Fruit fly (Drosophila melanogaster) whole organism, embryonic: ENCODE results near the gene CG14221.

Experiments used
- Ada2b ChIP-seq: fragments of 200-800 bp; sonication (Bioruptor generic); IDR thresholded peaks from 2 replicates; pipeline ENCODE4 v1.3.6; 2022; ENCODE audit warnings: missing biosample characterization, missing genetic modification characterization
- Adf1 ChIP-seq: fragments of 200-800 bp; sonication (Bioruptor generic); IDR thresholded peaks from 2 replicates; pipeline ENCODE4 v1.3.6; 2022; ENCODE audit warnings: missing biosample characterization, missing genetic modification characterization
- CG1024 ChIP-seq: fragments of 200-800 bp; sonication (Bioruptor generic); IDR thresholded peaks from 2 replicates; pipeline ENCODE4 v1.3.6; 2022; ENCODE audit warnings: missing biosample characterization, missing genetic modification characterization
- CG10321 ChIP-seq: fragments of 200-800 bp; sonication (Bioruptor generic); IDR thresholded peaks from 2 replicates; pipeline ENCODE4 v1.3.6; 2022; ENCODE audit warnings: missing biosample characterization, missing genetic modification characterization
- CG12071 ChIP-seq: fragments of 200-800 bp; sonication (Bioruptor generic); optimal IDR thresholded peaks from 3 replicates; lab custom pipeline; 2018; ENCODE audit warnings: missing biosample characterization, mild to moderate bottlenecking, missing genetic modification characterization
- CG12942 ChIP-seq: fragments of 200-800 bp; sonication (Bioruptor generic); optimal IDR thresholded peaks from 3 replicates; lab custom pipeline; 2016; ENCODE audit warnings: missing biosample characterization, missing genetic modification characterization
- CG13624 ChIP-seq: fragments of 200-800 bp; sonication (Bioruptor generic); optimal IDR thresholded peaks from 2 replicates; lab custom pipeline; 2016; ENCODE audit warnings: missing biosample characterization, missing genetic modification characterization
- CG13775 ChIP-seq: fragments of 200-800 bp; sonication (Bioruptor generic); optimal IDR thresholded peaks from 3 replicates; lab custom pipeline; 2017; ENCODE audit warnings: missing biosample characterization, mild to moderate bottlenecking, missing genetic modification characterization
- CG14441 ChIP-seq: fragments of 200-800 bp; sonication (Bioruptor generic); IDR thresholded peaks from 2 replicates; pipeline ENCODE4 v1.3.6; 2022; ENCODE audit warnings: missing biosample characterization, missing genetic modification characterization
- CG15601 ChIP-seq: fragments of 200-800 bp; sonication (Bioruptor generic); optimal IDR thresholded peaks from 3 replicates; lab custom pipeline; 2019; ENCODE audit warnings: missing biosample characterization, mild to moderate bottlenecking, missing genetic modification characterization, moderate library complexity
- CG15696 ChIP-seq: fragments of 200-800 bp; sonication (Bioruptor generic); optimal IDR thresholded peaks from 2 replicates; lab custom pipeline; 2019; ENCODE audit warnings: missing biosample characterization, mild to moderate bottlenecking, missing genetic modification characterization, moderate library complexity
- CG17359 ChIP-seq: fragments of 200-800 bp; sonication (Bioruptor generic); optimal IDR thresholded peaks from 3 replicates; lab custom pipeline; 2018; ENCODE audit warnings: missing biosample characterization, mild to moderate bottlenecking, missing genetic modification characterization, moderate library complexity
- CG17361 ChIP-seq: fragments of 200-800 bp; sonication (Bioruptor generic); IDR thresholded peaks from 3 replicates; pipeline ENCODE4 v1.3.6; 2022; ENCODE audit warnings: missing biosample characterization, missing genetic modification characterization
- CG17829 ChIP-seq: fragments of 200-800 bp; optimal IDR thresholded peaks from 2 replicates; lab custom pipeline; 2019; ENCODE audit warnings: missing biosample characterization, mild to moderate bottlenecking, missing genetic modification characterization, moderate library complexity
- CG18619 ChIP-seq: fragments of 200-800 bp; sonication (Bioruptor generic); optimal IDR thresholded peaks from 3 replicates; lab custom pipeline; 2017; ENCODE audit warnings: missing biosample characterization, mild to moderate bottlenecking, missing genetic modification characterization
- CG2875 ChIP-seq: fragments of 200-800 bp; sonication (Bioruptor generic); optimal IDR thresholded peaks from 2 replicates; lab custom pipeline; 2017; ENCODE audit warnings: missing biosample characterization, mild to moderate bottlenecking, missing genetic modification characterization, missing genetic modification reagents
- CG30403 ChIP-seq: fragments of 200-800 bp; sonication (Bioruptor generic); optimal IDR thresholded peaks from 3 replicates; lab custom pipeline; 2016; ENCODE audit warnings: missing biosample characterization, missing genetic modification characterization
- CG3065 ChIP-seq: fragments of 200-800 bp; sonication (Bioruptor generic); optimal IDR thresholded peaks from 2 replicates; lab custom pipeline; 2016; ENCODE audit warnings: missing biosample characterization, missing genetic modification characterization
- CG31365 ChIP-seq: fragments of 200-800 bp; sonication (Bioruptor generic); optimal IDR thresholded peaks from 2 replicates; lab custom pipeline; 2018; ENCODE audit warnings: missing biosample characterization, mild to moderate bottlenecking, missing genetic modification characterization
- CG4282 ChIP-seq: fragments of 200-800 bp; sonication (Bioruptor generic); optimal IDR thresholded peaks from 2 replicates; lab custom pipeline; 2016; ENCODE audit warnings: missing biosample characterization, missing genetic modification characterization
- CG5953 ChIP-seq: fragments of 200-800 bp; sonication (Bioruptor generic); IDR thresholded peaks from 2 replicates; pipeline ENCODE4 v1.3.6; 2022; ENCODE audit warnings: missing biosample characterization, missing genetic modification characterization
- CG7372 ChIP-seq: fragments of 200-800 bp; sonication (Bioruptor generic); IDR thresholded peaks from 2 replicates; pipeline ENCODE4 v1.3.6; 2022; ENCODE audit warnings: missing biosample characterization, missing genetic modification characterization
- CG8089 ChIP-seq: fragments of 200-800 bp; sonication (Bioruptor generic); optimal IDR thresholded peaks from 3 replicates; lab custom pipeline; 2016; ENCODE audit warnings: missing biosample characterization, missing genetic modification characterization
- CoRest ChIP-seq: fragments of 200-800 bp; sonication (Bioruptor generic); optimal IDR thresholded peaks from 3 replicates; lab custom pipeline; 2018; ENCODE audit warnings: missing biosample characterization, mild to moderate bottlenecking, missing genetic modification characterization, moderate library complexity
- Dad ChIP-seq: fragments of 200-800 bp; sonication (Bioruptor generic); optimal IDR thresholded peaks from 3 replicates; lab custom pipeline; 2016; ENCODE audit warnings: missing biosample characterization, missing genetic modification characterization
- Doc2 ChIP-seq: fragments of 200-800 bp; sonication (Bioruptor generic); IDR thresholded peaks from 2 replicates; pipeline ENCODE4 v1.3.6; 2022; ENCODE audit warnings: missing biosample characterization, missing genetic modification characterization
- Eip74EF ChIP-seq, 2 experiments: fragments of 200-800 bp in 1 of 2; fragments of >200 bp in 1 of 2; sonication (Bioruptor generic) in 1 of 2; optimal IDR thresholded peaks; 2 replicates each; lab custom pipeline; 2017 to 2019; ENCODE audit warnings: missing biosample characterization in 2 of 2, missing genetic modification characterization in 2 of 2, mild to moderate bottlenecking in 1 of 2, moderate library complexity in 1 of 2
- Ets65A ChIP-seq: fragments of 200-800 bp; sonication (Bioruptor generic); peaks from one replicate; lab custom pipeline; 2016; ENCODE audit warnings: missing biosample characterization, missing genetic modification characterization
- HLH54F ChIP-seq: fragments of 200-800 bp; sonication (Bioruptor generic); optimal IDR thresholded peaks from 3 replicates; lab custom pipeline; 2016; ENCODE audit warnings: missing biosample characterization, missing genetic modification characterization
- Lhr ChIP-seq: fragments of 200-800 bp; sonication (Bioruptor generic); optimal IDR thresholded peaks from 3 replicates; lab custom pipeline; 2017; ENCODE audit warnings: mild to moderate bottlenecking, missing biosample characterization, missing genetic modification reagents, missing genetic modification characterization
- Meics ChIP-seq: fragments of 200-800 bp; sonication (Bioruptor generic); optimal IDR thresholded peaks from 2 replicates; lab custom pipeline; 2017; ENCODE audit warnings: missing biosample characterization, mild to moderate bottlenecking, missing genetic modification characterization
- Oaz ChIP-seq: fragments of 200-800 bp; sonication (Bioruptor generic); IDR thresholded peaks from 2 replicates; pipeline ENCODE4 v1.3.6; 2022; ENCODE audit warnings: missing biosample characterization, missing genetic modification characterization
- Pdp1 ChIP-seq, 2 experiments: fragments of 200-800 bp; sonication (Bioruptor generic); optimal IDR thresholded peaks; 3 replicates each; lab custom pipeline; 2016; ENCODE audit warnings: missing biosample characterization in 2 of 2, missing genetic modification characterization in 2 of 2, mild to moderate bottlenecking in 1 of 2, moderate library complexity in 1 of 2
- Side ChIP-seq: fragments of 200-800 bp; sonication (Bioruptor generic); optimal IDR thresholded peaks from 2 replicates; lab custom pipeline; 2016; ENCODE audit warnings: missing biosample characterization, missing genetic modification characterization
- Sin3A ChIP-seq: fragments of >200 bp; optimal IDR thresholded peaks from 2 replicates; lab custom pipeline; 2018
- Taf1 ChIP-seq: fragments of 200-800 bp; sonication (Bioruptor generic); IDR thresholded peaks from 2 replicates; pipeline ENCODE4 v1.3.6; 2022; ENCODE audit warnings: missing biosample characterization, missing genetic modification characterization
- corto ChIP-seq: fragments of 200-800 bp; sonication (Bioruptor generic); optimal IDR thresholded peaks from 2 replicates; lab custom pipeline; 2016; ENCODE audit warnings: missing biosample characterization, mild to moderate bottlenecking, missing genetic modification characterization, moderate library complexity
- crc ChIP-seq: fragments of 200-800 bp; sonication (Bioruptor generic); optimal IDR thresholded peaks from 2 replicates; lab custom pipeline; 2016; ENCODE audit warnings: missing biosample characterization, missing genetic modification characterization
- croc ChIP-seq: fragments of 200-800 bp; sonication (Bioruptor generic); conservative IDR thresholded peaks from 3 replicates; pipeline ENCODE4 v1.3.6; 2022; ENCODE audit warnings: missing biosample characterization, missing genetic modification characterization
- esg ChIP-seq: fragments of 200-800 bp; sonication (Bioruptor generic); conservative IDR thresholded peaks from 2 replicates; pipeline ENCODE4 v1.3.6; 2022; ENCODE audit warnings: missing biosample characterization, missing genetic modification characterization
- insv ChIP-seq, 2 experiments: fragments of 200-800 bp; sonication (Bioruptor generic); optimal IDR thresholded peaks; 3 replicates each; lab custom pipeline; 2016 to 2018; ENCODE audit warnings: missing biosample characterization in 2 of 2, missing genetic modification characterization in 2 of 2
- lbe ChIP-seq: fragments of 200-800 bp; sonication (Bioruptor generic); optimal IDR thresholded peaks from 2 replicates; lab custom pipeline; 2016; ENCODE audit warnings: missing biosample characterization, mild to moderate bottlenecking, missing genetic modification characterization
- otp ChIP-seq: fragments of 200-800 bp; sonication (Bioruptor generic); IDR thresholded peaks from 3 replicates; pipeline ENCODE4, ENCODE4 v1.3.6; 2022; ENCODE audit warnings: missing biosample characterization, missing genetic modification characterization
- p53 ChIP-seq: fragments of 200-800 bp; sonication (Bioruptor generic); optimal IDR thresholded peaks from 2 replicates; lab custom pipeline; 2016; ENCODE audit warnings: missing biosample characterization, missing genetic modification characterization
- pfk ChIP-seq: fragments of 200-800 bp; sonication (Bioruptor generic); optimal IDR thresholded peaks from 2 replicates; lab custom pipeline; 2018; ENCODE audit warnings: missing biosample characterization, mild to moderate bottlenecking, missing genetic modification characterization, moderate library complexity
- phol ChIP-seq: fragments of 200-800 bp; sonication (Bioruptor generic); optimal IDR thresholded peaks from 3 replicates; lab custom pipeline; 2018; ENCODE audit warnings: missing biosample characterization, mild to moderate bottlenecking, missing genetic modification characterization, moderate library complexity
- pum ChIP-seq: fragments of 200-800 bp; sonication (Bioruptor generic); optimal IDR thresholded peaks from 2 replicates; lab custom pipeline; 2016; ENCODE audit warnings: missing biosample characterization, missing genetic modification characterization
- tna ChIP-seq: fragments of 200-800 bp; sonication (Bioruptor generic); IDR thresholded peaks from 2 replicates; pipeline ENCODE4 v1.3.6; 2022; ENCODE audit warnings: missing biosample characterization, missing genetic modification characterization; ENCODE audit not compliant: partially characterized antibody
- vvl ChIP-seq: fragments of 200-800 bp; sonication (Bioruptor generic); IDR thresholded peaks from 2 replicates; pipeline ENCODE4 v1.3.6; 2022; ENCODE audit warnings: missing biosample characterization, missing genetic modification characterization
- wdn ChIP-seq: fragments of 200-800 bp; sonication (Bioruptor generic); IDR thresholded peaks from 2 replicates; pipeline ENCODE4 v1.3.6; 2022; ENCODE audit warnings: missing biosample characterization, missing genetic modification characterization
- zen2 ChIP-seq: fragments of 200-800 bp; sonication (Bioruptor generic); IDR thresholded peaks from 3 replicates; pipeline ENCODE4 v1.3.6; 2022; ENCODE audit warnings: missing biosample characterization, missing genetic modification characterization; ENCODE audit not compliant: partially characterized antibody

CG14221 gene

dm6 chrX:19579648-19580301 lies 41.3 kb downstream of the CG14221 start, which contains the start of gene Tao (continued):
- no peak for TF ChIP-seq Lhr (GFP tag; lab: Kevin White, UChicago)
- no peak for TF ChIP-seq CG4282 (GFP tag; lab: Kevin White, UChicago)
- peak; percentile 3 for TF ChIP-seq CG15601 (tag; lab: Kevin White, UChicago)
- no peak for TF ChIP-seq CG18619 (GFP tag; lab: Kevin White, UChicago)
- no peak for TF ChIP-seq pfk
- TF ChIP-seq pum (GFP tag; lab: Kevin White, UChicago), result no peak
- TF ChIP-seq Sin3A (lab: Kevin White, UChicago), result peak; percentile 70
- no peak for TF ChIP-seq CG2875 (GFP tag; lab: Kevin White, UChicago)
- no peak for TF ChIP-seq CG8089
- TF ChIP-seq lbe (GFP tag; lab: Kevin White, UChicago), result no peak
- peak; percentile 74; the same call in 2 of the 3 replicates for TF ChIP-seq zen2
- TF ChIP-seq esg (GFP tag; lab: Robert Waterston, UW), result no peak
- TF ChIP-seq CG5953 (GFP tag; lab: Robert Waterston, UW), result no peak
- peak; percentile 75 for TF ChIP-seq Ets65A
- peak; percentile 52; the same call in 1 of the 2 replicates for TF ChIP-seq tna
- no peak for TF ChIP-seq CG1024 (GFP tag; lab: Robert Waterston, UW)
- TF ChIP-seq Pdp1 (GFP tag; optimal IDR thresholded peaks at IDR 0.05; lab: Kevin White, UChicago), result peak in 1 of 2 experiments; percentile 10
- TF ChIP-seq CG17829 (tag; lab: Kevin White, UChicago), result no peak
- TF ChIP-seq crc (GFP tag; lab: Kevin White, UChicago), result no peak
- TF ChIP-seq insv (GFP tag; optimal IDR thresholded peaks at IDR 0.05; lab: Kevin White, UChicago), result no peak
- no peak for TF ChIP-seq corto (GFP tag; lab: Kevin White, UChicago)
- TF ChIP-seq Taf1 (GFP tag; lab: Robert Waterston, UW), result no peak
- TF ChIP-seq Dad (GFP tag; lab: Kevin White, UChicago), result no peak
- peak; percentile 2 for TF ChIP-seq Meics
- no peak for TF ChIP-seq CG12071 (GFP tag; lab: Kevin White, UChicago)
- TF ChIP-seq CG17361 (GFP tag; lab: Robert Waterston, UW), result peak; percentile 40; the same call in 1 of the 3 replicates
- TF ChIP-seq CG14441, result no peak
- peak; percentile 17 for TF ChIP-seq CG13775 (GFP tag; lab: Kevin White, UChicago)
- TF ChIP-seq CG30403, result no peak
- TF ChIP-seq otp (GFP tag; lab: Robert Waterston, UW), result no peak
- TF ChIP-seq CG13624, result no peak
- no peak for TF ChIP-seq CG12942 (GFP tag; lab: Kevin White, UChicago)
- no peak for TF ChIP-seq Adf1 (GFP tag; lab: Robert Waterston, UW)
- TF ChIP-seq CG10321 (GFP tag; lab: Robert Waterston, UW), result no peak
- no peak for TF ChIP-seq p53
- TF ChIP-seq Oaz (GFP tag; lab: Robert Waterston, UW), result no peak
- peak; percentile 15 for TF ChIP-seq CoRest (tag; lab: Kevin White, UChicago)
- TF ChIP-seq Ada2b (GFP tag; lab: Robert Waterston, UW), result no peak
- no peak for TF ChIP-seq CG15696
- no peak for TF ChIP-seq CG31365 (tag; lab: Kevin White, UChicago)
- TF ChIP-seq Doc2 (GFP tag; lab: Robert Waterston, UW), result no peak
- no peak for TF ChIP-seq wdn
- TF ChIP-seq croc, result no peak
- peak; percentile 44 for TF ChIP-seq phol (tag; lab: Kevin White, UChicago)
- TF ChIP-seq Eip74EF (GFP tag; optimal IDR thresholded peaks at IDR 0.05; lab: Kevin White, UChicago), result no peak
- TF ChIP-seq HLH54F (GFP tag; lab: Kevin White, UChicago), result no peak
- TF ChIP-seq CG17359 (tag; lab: Kevin White, UChicago), result no peak
- TF ChIP-seq CG7372 (GFP tag; lab: Robert Waterston, UW), result no peak
- TF ChIP-seq CG3065 (GFP tag; lab: Kevin White, UChicago), result no peak
- TF ChIP-seq vvl, result no peak
- TF ChIP-seq Side (GFP tag; lab: Kevin White, UChicago), result no peak
